Worm (Caenorhabditis elegans): Measurements from ENCODE around the gene EGAP5.1.

EGAP5.1 gene

ce11 chrX:5162755-5163154 is at the start of gene EGAP5.1:
Gene EGAP5.1, plus strand, starts transcription at chrX:5163055.
- TF ChIP-seq unc-39 (tag; optimal IDR thresholded peaks at IDR 0.05) = no peak
- no peak for TF ChIP-seq Y48G9A.11 (GFP tag; IDR thresholded peaks at IDR 0.05)
- TF ChIP-seq duxl-1 (tag; optimal IDR thresholded peaks at IDR 0.05; ENCODE audit: poor library complexity) = no peak
- no peak for TF ChIP-seq dpl-1 (GFP tag; optimal IDR thresholded peaks at IDR 0.05)
- no peak for TF ChIP-seq jun-1 (tag; optimal IDR thresholded peaks at IDR 0.05)
- no peak for TF ChIP-seq daf-8 (GFP tag; IDR thresholded peaks at IDR 0.05)
- no peak for TF ChIP-seq skn-1 (tag; optimal IDR thresholded peaks at IDR 0.05)
- no peak for TF ChIP-seq nhr-41 (GFP tag; IDR thresholded peaks at IDR 0.05)
- TF ChIP-seq ztf-7 (tag; optimal IDR thresholded peaks at IDR 0.05) = no peak
- no peak for TF ChIP-seq cey-2 (tag; optimal IDR thresholded peaks at IDR 0.05; ENCODE audit: borderline replicate concordance, insufficient read depth)
- TF ChIP-seq Y5F2A.4 (GFP tag; optimal IDR thresholded peaks at IDR 0.05) = no peak
- TF ChIP-seq zag-1 (tag; optimal IDR thresholded peaks at IDR 0.05) = no peak
- no peak for TF ChIP-seq T26A8.4 (GFP tag; IDR thresholded peaks at IDR 0.05)
- no peak for TF ChIP-seq zfp-2 (tag; optimal IDR thresholded peaks at IDR 0.05)
- TF ChIP-seq sdz-12 (GFP tag; optimal IDR thresholded peaks at IDR 0.05) = no peak
- TF ChIP-seq ZK546.5 (tag; optimal IDR thresholded peaks at IDR 0.05) = no peak
- no peak for TF ChIP-seq nhr-76 (tag; optimal IDR thresholded peaks at IDR 0.05)

DNA sequence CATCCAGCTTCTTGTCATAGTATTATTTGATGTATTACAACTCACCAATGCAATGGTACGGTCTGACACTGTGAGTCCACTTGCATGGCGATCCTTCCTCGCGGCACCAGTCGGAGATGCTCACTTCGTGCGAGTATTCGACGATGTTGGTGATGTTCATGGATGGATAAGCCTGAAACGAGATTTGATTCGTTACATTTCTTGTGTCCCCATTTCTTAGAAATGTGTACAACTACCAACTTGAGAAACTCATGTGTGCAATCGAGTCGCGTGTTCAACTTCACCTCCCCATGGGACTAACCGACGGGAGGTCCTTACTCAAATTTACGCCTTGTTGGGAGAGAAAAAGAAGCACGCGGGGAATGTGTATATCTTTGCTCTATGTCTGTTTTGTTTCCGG is 47.3 kb upstream of the EGAP5.1 start:
- no peak for TF ChIP-seq lsy-2 (tag; optimal IDR thresholded peaks at IDR 0.05)
- peak in 1 of 2 experiments; percentile 90 for TF ChIP-seq unc-62 (GFP tag; optimal IDR thresholded peaks at IDR 0.05 in 1 of 2)
- no peak for TF ChIP-seq unc-62 (tag; optimal IDR thresholded peaks at IDR 0.05)
- TF ChIP-seq gei-8 (GFP tag; optimal IDR thresholded peaks at IDR 0.05) = no peak
- no peak for TF ChIP-seq lin-1 (GFP tag; IDR thresholded peaks at IDR 0.05)
- peak; percentile 44 for TF ChIP-seq hlh-30 (tag; optimal IDR thresholded peaks at IDR 0.05; ENCODE audit: insufficient read depth)
- TF ChIP-seq T26A8.4 (GFP tag; IDR thresholded peaks at IDR 0.05) = no peak
- peak in 1 of 2 experiments; percentile 4 for TF ChIP-seq mdl-1 (tag; optimal IDR thresholded peaks at IDR 0.05)
- TF ChIP-seq hmg-1.1 (GFP tag; IDR thresholded peaks at IDR 0.05) = 0 out of 2 replicates have a peak, but pooled peaks have one; percentile 16

DNA sequence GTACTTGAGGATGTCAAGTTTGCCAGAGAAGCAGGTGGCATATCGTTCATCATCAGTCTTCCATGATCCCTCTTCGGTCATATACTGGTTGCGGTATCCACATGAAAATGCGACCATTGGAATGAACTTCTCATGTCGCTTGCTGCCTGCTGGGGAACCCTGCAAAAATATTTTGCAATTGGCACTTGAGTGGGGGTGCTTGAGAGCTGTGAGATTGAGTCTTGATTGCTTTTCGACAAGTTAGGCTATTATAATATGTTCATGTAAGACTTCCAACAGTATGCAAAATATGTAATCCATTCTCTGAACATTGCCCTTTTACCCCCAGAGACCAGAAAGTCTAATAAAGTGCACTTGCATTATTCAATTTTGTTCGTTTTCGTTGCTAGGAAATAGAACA is 46.7 kb upstream of the EGAP5.1 start:
- no peak for TF ChIP-seq jun-1 (tag; optimal IDR thresholded peaks at IDR 0.05)
- no peak for TF ChIP-seq ceh-62 (tag; optimal IDR thresholded peaks at IDR 0.05)
- no peak for TF ChIP-seq nhr-10 (tag; optimal IDR thresholded peaks at IDR 0.05)
- no peak for TF ChIP-seq daf-19 (GFP tag; conservative IDR thresholded peaks at IDR 0.05)
- TF ChIP-seq egl-27 (tag; optimal IDR thresholded peaks at IDR 0.05) = no peak
- TF ChIP-seq hif-1 (tag; optimal IDR thresholded peaks at IDR 0.05) = no peak
- no peak for TF ChIP-seq tag-97 (GFP tag; IDR thresholded peaks at IDR 0.05)
- no peak for TF ChIP-seq ceh-32 (tag; optimal IDR thresholded peaks at IDR 0.05; ENCODE audit: poor library complexity)
- no peak for TF ChIP-seq zfp-2 (tag; optimal IDR thresholded peaks at IDR 0.05)
- no peak for TF ChIP-seq ces-1 (GFP tag; optimal IDR thresholded peaks at IDR 0.05)
- no peak for TF ChIP-seq F10B5.3 (tag; optimal IDR thresholded peaks at IDR 0.05)
- no peak for TF ChIP-seq tra-1 (GFP tag; IDR thresholded peaks at IDR 0.05)
- TF ChIP-seq dpl-1 (GFP tag; optimal IDR thresholded peaks at IDR 0.05) = no peak
- TF ChIP-seq skn-1 (tag; optimal IDR thresholded peaks at IDR 0.05) = no peak
- no peak for TF ChIP-seq Y75B8A.6 (GFP tag; IDR thresholded peaks at IDR 0.05)
- TF ChIP-seq rbr-2 (tag; optimal IDR thresholded peaks at IDR 0.05) = no peak
